Worm (Caenorhabditis elegans) whole organism, L3 larva: Measurements from ENCODE around the gene ttc-7.

Source experiments
- R02D3.7 ChIP-seq: fragments of 150-350 bp; optimal IDR thresholded peaks from 2 replicates; lab custom pipeline; 2014; ENCODE audit warnings: missing biosample characterization, missing genetic modification characterization
- ceh-16 ChIP-seq: sonication (generic microtip); optimal IDR thresholded peaks from 2 replicates; lab custom pipeline; 2017; ENCODE audit warnings: missing biosample characterization, missing genetic modification characterization
- elt-3 ChIP-seq, 3 experiments: fragments of 150-350 bp in 1 of 3; sonication (generic microtip) in 2 of 3; optimal IDR thresholded peaks; 2 replicates in 2 of 3; 4 replicates in 1 of 3; lab custom pipeline; 2014 to 2017; ENCODE audit warnings: missing biosample characterization in 3 of 3, missing genetic modification characterization in 3 of 3
- nhr-237 ChIP-seq: fragments of 150-350 bp; optimal IDR thresholded peaks from 2 replicates; lab custom pipeline; 2014; ENCODE audit warnings: missing biosample characterization, missing genetic modification characterization
- nhr-76 ChIP-seq: fragments of 150-350 bp; sonication (generic microtip); optimal IDR thresholded peaks from 5 replicates; lab custom pipeline; 2014; ENCODE audit warnings: missing biosample characterization, missing genetic modification characterization

DNA sequence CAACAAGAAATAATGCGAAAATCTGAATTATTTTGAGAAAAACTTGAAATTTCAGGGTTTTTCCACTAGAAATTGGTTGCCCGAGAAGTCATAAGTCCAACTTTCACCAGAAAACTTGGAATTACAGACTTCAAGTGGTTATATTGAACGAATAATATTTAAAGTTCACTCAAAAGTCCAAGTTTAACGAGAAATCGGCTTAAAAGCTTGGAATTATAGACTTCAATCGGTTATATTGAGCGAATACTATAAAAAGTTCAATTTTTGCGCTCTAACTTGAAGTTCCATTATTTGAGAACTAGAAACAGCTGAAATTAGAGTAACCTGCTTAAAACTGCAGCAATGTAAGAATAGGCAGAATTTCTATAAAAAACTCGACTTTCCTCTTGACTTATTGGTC, 61.9 kb downstream of the ttc-7 start:
- TF ChIP-seq nhr-237 (tag; lab: Kevin White, UChicago) (no peak), elt-3 (tag; optimal IDR thresholded peaks at IDR 0.05; lab: Kevin White, UChicago) (no peak), nhr-76 (tag; lab: Kevin White, UChicago) (no peak), ceh-16 (tag; lab: Kevin White, UChicago) (no peak), R02D3.7 (no peak)
